Worm (Caenorhabditis elegans) whole organism, L4 larva: Measurements from ENCODE around the gene W09C2.9.

Source experiments
- arid-1 ChIP-seq: fragments of 200-800 bp; sonication (Bioruptor generic); conservative IDR thresholded peaks from 2 replicates; pipeline ENCODE4 v1.3.6; 2022; ENCODE audit warnings: missing genetic modification reagents, missing genetic modification characterization, missing compliant biosample characterization
- ceh-28 ChIP-seq: fragments of 150-350 bp; optimal IDR thresholded peaks from 2 replicates; lab custom pipeline; 2014; ENCODE audit warnings: missing biosample characterization, missing genetic modification reagents, missing genetic modification characterization
- ceh-44 ChIP-seq: fragments of 200-800 bp; sonication (Bioruptor generic); IDR thresholded peaks from 2 replicates; pipeline ENCODE4 v1.3.6; 2022; ENCODE audit warnings: missing genetic modification reagents, missing genetic modification characterization, missing compliant biosample characterization
- daf-8 ChIP-seq: fragments of 200-800 bp; sonication (Bioruptor generic); IDR thresholded peaks from 2 replicates; pipeline ENCODE4 v1.3.6; 2022; ENCODE audit warnings: missing genetic modification characterization, missing compliant biosample characterization
- nhr-25 ChIP-seq: sonication (generic microtip); optimal IDR thresholded peaks from 2 replicates; lab custom pipeline; 2017; ENCODE audit warnings: missing genetic modification characterization, mild to moderate bottlenecking, missing compliant biosample characterization, antibody characterized with exemption, moderate library complexity, borderline replicate concordance; ENCODE audit not compliant: insufficient read depth
- zag-1 ChIP-seq: fragments of 150-350 bp; optimal IDR thresholded peaks from 2 replicates; lab custom pipeline; 2014; ENCODE audit warnings: missing biosample characterization, missing genetic modification characterization
- ztf-11 ChIP-seq: fragments of 150-350 bp; optimal IDR thresholded peaks from 2 replicates; lab custom pipeline; 2014; ENCODE audit warnings: missing biosample characterization, missing genetic modification characterization

DNA sequence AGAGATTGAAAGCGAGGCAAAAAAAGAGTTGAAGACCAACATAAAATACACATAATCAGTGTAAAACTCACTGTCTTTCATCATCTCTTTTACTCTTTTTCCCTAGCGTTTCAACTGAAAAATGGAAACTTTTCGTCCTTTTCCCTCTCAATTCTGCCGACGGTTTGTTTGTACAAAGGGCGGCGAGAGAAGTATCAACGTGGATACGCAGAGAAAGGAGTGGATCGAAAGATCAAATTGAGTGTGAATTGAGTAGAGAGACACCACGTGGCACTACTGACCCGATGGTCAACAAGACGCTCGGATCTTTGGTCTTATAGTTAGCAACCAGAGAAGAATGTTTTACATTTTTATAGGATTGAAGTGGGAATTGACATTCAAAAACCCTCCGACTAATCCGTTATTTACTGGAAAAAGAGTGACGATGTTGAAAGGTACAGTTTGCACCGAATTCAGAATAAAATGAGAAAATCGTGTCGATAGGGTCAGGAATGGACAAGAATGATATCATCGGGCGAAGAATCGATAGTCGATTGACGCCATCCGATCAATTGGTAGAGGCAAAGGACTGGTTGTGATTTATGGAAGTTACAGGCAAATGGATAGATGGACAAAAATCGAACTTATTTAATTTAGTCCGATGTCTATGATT lies 48.0 kb upstream of the W09C2.9 start:
- TF ChIP-seq ztf-11 (tag; lab: Kevin White, UChicago) (no peak), ceh-44 (GFP tag; lab: Robert Waterston, UW) (no peak), nhr-25 (no peak), ceh-28 (tag; lab: Kevin White, UChicago) (no peak), daf-8 (no peak), zag-1 (tag; lab: Kevin White, UChicago) (no peak), arid-1 (GFP tag; lab: Robert Waterston, UW) (no peak)
